Worm (Caenorhabditis elegans): Measurements from ENCODE around the gene Y116A8C.468.

ce11 chrIV:16915751-16916150, 2.4 kb upstream of the Y116A8C.468 start, which contains the start of gene Y116A8C.3:
- TF ChIP-seq nhr-47 (tag; optimal IDR thresholded peaks at IDR 0.05): no peak
- TF ChIP-seq blmp-1 (tag; optimal IDR thresholded peaks at IDR 0.05): no peak
- TF ChIP-seq nhr-11 (tag; optimal IDR thresholded peaks at IDR 0.05): no peak
- no peak for TF ChIP-seq unc-86 (tag; optimal IDR thresholded peaks at IDR 0.05)
- TF ChIP-seq nhr-77 (tag; optimal IDR thresholded peaks at IDR 0.05): no peak
- no peak for TF ChIP-seq tbx-2 (tag; optimal IDR thresholded peaks at IDR 0.05)
- TF ChIP-seq lin-39 (tag; optimal IDR thresholded peaks at IDR 0.05): no peak
- TF ChIP-seq unc-130 (tag; optimal IDR thresholded peaks at IDR 0.05): no peak
- TF ChIP-seq nhr-19 (GFP tag; conservative IDR thresholded peaks at IDR 0.05): no peak
- TF ChIP-seq ceh-82 (tag; optimal IDR thresholded peaks at IDR 0.05): no peak

All from whole organism, L1 larva.